Fruit fly (Drosophila melanogaster) whole organism, wandering third instar larva: Measurements from ENCODE around the gene CG31815.

Experiments used
- CG9705 ChIP-seq: fragments of 200-800 bp; sonication (Bioruptor generic); optimal IDR thresholded peaks from 2 replicates; lab custom pipeline; 2018; ENCODE audit warnings: missing biosample characterization, mild to moderate bottlenecking, missing genetic modification characterization
- GATAd ChIP-seq: sonication (Bioruptor generic); optimal IDR thresholded peaks from 2 replicates; lab custom pipeline; 2016; ENCODE audit warnings: missing biosample characterization, missing genetic modification characterization
- Myc ChIP-seq: fragments of >200 bp; optimal IDR thresholded peaks from 2 replicates; lab custom pipeline; 2017
- br ChIP-seq: fragments of 200-800 bp; sonication (Bioruptor generic); optimal IDR thresholded peaks from 2 replicates; lab custom pipeline; 2016; ENCODE audit warnings: missing biosample characterization, missing genetic modification characterization
- brk ChIP-seq: fragments of 200-800 bp; sonication (Bioruptor generic); optimal IDR thresholded peaks from 2 replicates; lab custom pipeline; 2016; ENCODE audit warnings: missing biosample characterization, mild to moderate bottlenecking, missing genetic modification characterization
- h ChIP-seq: fragments of 200-800 bp; sonication (Bioruptor generic); optimal IDR thresholded peaks from 3 replicates; lab custom pipeline; 2016; ENCODE audit warnings: missing biosample characterization, mild to moderate bottlenecking, missing genetic modification characterization
- pan ChIP-seq: fragments of >200 bp; optimal IDR thresholded peaks from 2 replicates; lab custom pipeline; 2017
- psq ChIP-seq: fragments of 200-800 bp; sonication (Bioruptor generic); optimal IDR thresholded peaks from 3 replicates; lab custom pipeline; 2017; ENCODE audit warnings: missing biosample characterization, mild to moderate bottlenecking, missing genetic modification characterization, moderate library complexity
- tai ChIP-seq: sonication (Bioruptor generic); optimal IDR thresholded peaks from 2 replicates; lab custom pipeline; 2016; ENCODE audit warnings: missing biosample characterization, missing genetic modification characterization
- woc ChIP-seq: sonication (Bioruptor generic); optimal IDR thresholded peaks from 2 replicates; lab custom pipeline; 2016; ENCODE audit warnings: missing biosample characterization, mild to moderate bottlenecking, missing genetic modification characterization

DNA sequence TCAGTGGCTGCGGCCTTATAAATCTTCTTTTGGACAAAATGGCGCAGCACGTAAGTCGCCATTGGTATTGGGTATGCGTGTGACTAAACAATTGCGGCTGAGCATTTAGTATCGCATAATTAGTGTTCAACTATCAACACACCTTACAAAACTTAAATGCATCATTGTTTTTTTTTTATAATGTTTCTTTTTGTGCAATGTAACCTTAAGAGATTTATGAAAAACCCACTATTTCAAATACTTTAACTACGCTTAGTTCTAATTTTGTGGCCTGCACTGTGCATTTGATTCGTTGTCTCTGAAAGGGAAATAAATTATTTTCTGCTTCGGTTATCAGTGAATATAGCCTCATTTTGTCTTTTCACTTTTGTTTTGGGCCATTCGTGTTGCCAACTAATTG is 38.3 kb downstream of the CG31815 start:
- TF ChIP-seq psq (GFP tag; lab: Kevin White, UChicago) (peak; percentile 58), brk (GFP tag; lab: Kevin White, UChicago) (no peak), br (GFP tag; lab: Kevin White, UChicago) (peak; percentile 47), h (peak; percentile 61), pan (no peak), tai (GFP tag; lab: Kevin White, UChicago) (no peak), GATAd (GFP tag; lab: Kevin White, UChicago) (no peak), CG9705 (GFP tag; lab: Kevin White, UChicago) (peak; percentile 7), Myc (lab: Kevin White, UChicago) (no peak), woc (GFP tag; lab: Kevin White, UChicago) (peak; percentile 20)
